Fruit fly (Drosophila melanogaster) whole organism, pupa: Measurements from ENCODE around the gene Strump.
A peak's percentile ranks its signal among the peaks of the same experiment; 100 is the strongest.

Source experiments
- CG10348 ChIP-seq: fragments of 200-800 bp; sonication (Bioruptor generic); IDR thresholded peaks from 2 replicates; pipeline ENCODE4 v1.3.6; 2022; ENCODE audit warnings: missing biosample characterization, missing genetic modification characterization
- CG12605 ChIP-seq: fragments of 200-800 bp; sonication (Bioruptor generic); IDR thresholded peaks from 2 replicates; pipeline ENCODE4 v1.3.6; 2022; ENCODE audit warnings: missing biosample characterization, missing genetic modification characterization
- CG17806 ChIP-seq: fragments of 200-800 bp; sonication (Bioruptor generic); optimal IDR thresholded peaks from 2 replicates; lab custom pipeline; 2018; ENCODE audit warnings: missing biosample characterization, mild to moderate bottlenecking, missing genetic modification characterization, moderate library complexity
- CG32121 ChIP-seq: fragments of 200-800 bp; sonication (Bioruptor generic); IDR thresholded peaks from 2 replicates; pipeline ENCODE4 v1.3.6; 2022; ENCODE audit warnings: missing biosample characterization, missing genetic modification characterization
- CG34367 ChIP-seq: fragments of 200-800 bp; sonication (Bioruptor generic); optimal IDR thresholded peaks from 2 replicates; lab custom pipeline; 2018; ENCODE audit warnings: missing biosample characterization, mild to moderate bottlenecking, missing genetic modification characterization
- CG8159 ChIP-seq: fragments of 200-800 bp; sonication (Bioruptor generic); optimal IDR thresholded peaks from 3 replicates; lab custom pipeline; 2018; ENCODE audit warnings: missing biosample characterization, mild to moderate bottlenecking, missing genetic modification characterization, moderate library complexity
- CG8301 ChIP-seq: fragments of 200-800 bp; sonication (Bioruptor generic); optimal IDR thresholded peaks from 2 replicates; lab custom pipeline; 2018; ENCODE audit warnings: missing biosample characterization, mild to moderate bottlenecking, missing genetic modification characterization
- EcR ChIP-seq: fragments of 200-800 bp; sonication (Bioruptor generic); optimal IDR thresholded peaks from 3 replicates; lab custom pipeline; 2019; ENCODE audit warnings: missing biosample characterization, missing genetic modification characterization, mild to moderate bottlenecking, moderate library complexity, missing genetic modification reagents
- Pif1A ChIP-seq: fragments of 200-800 bp; sonication (Bioruptor generic); optimal IDR thresholded peaks from 3 replicates; lab custom pipeline; 2016; ENCODE audit warnings: missing biosample characterization, missing genetic modification characterization
- Snoo ChIP-seq: fragments of 200-800 bp; sonication (Bioruptor generic); optimal IDR thresholded peaks from 3 replicates; lab custom pipeline; 2017; ENCODE audit warnings: missing biosample characterization, mild to moderate bottlenecking, missing genetic modification characterization, inconsistent platforms
- gl ChIP-seq: fragments of 200-800 bp; sonication (Bioruptor generic); optimal IDR thresholded peaks from 2 replicates; lab custom pipeline; 2018; ENCODE audit warnings: missing biosample characterization, mild to moderate bottlenecking, missing genetic modification characterization
- rn ChIP-seq: fragments of 200-800 bp; sonication (Bioruptor generic); IDR thresholded peaks from 2 replicates; pipeline ENCODE4 v1.3.6; 2022; ENCODE audit warnings: missing biosample characterization, missing genetic modification characterization

dm6 chr3L:16168503-16169189 lies 46.8 kb downstream of the Strump start:
- TF ChIP-seq rn = no peak
- TF ChIP-seq CG17806 (tag; lab: Kevin White, UChicago) = peak; percentile 45
- no peak for TF ChIP-seq CG32121 (GFP tag; lab: Robert Waterston, UW)
- no peak for TF ChIP-seq Snoo (tag; lab: Kevin White, UChicago)
- TF ChIP-seq Pif1A (GFP tag; lab: Kevin White, UChicago) = no peak
- TF ChIP-seq EcR = peak; percentile 21
- TF ChIP-seq CG34367 (tag; lab: Kevin White, UChicago) = no peak
- TF ChIP-seq CG8301 (tag; lab: Kevin White, UChicago) = peak; percentile 2
- peak; percentile 64 for TF ChIP-seq CG8159 (tag; lab: Kevin White, UChicago)
- no peak for TF ChIP-seq CG12605 (GFP tag; lab: Robert Waterston, UW)
- no peak for TF ChIP-seq CG10348 (GFP tag; lab: Robert Waterston, UW)
- no peak for TF ChIP-seq gl
